Worm (Caenorhabditis elegans): ENCODE measurements around the gene ubc-17.

DNA sequence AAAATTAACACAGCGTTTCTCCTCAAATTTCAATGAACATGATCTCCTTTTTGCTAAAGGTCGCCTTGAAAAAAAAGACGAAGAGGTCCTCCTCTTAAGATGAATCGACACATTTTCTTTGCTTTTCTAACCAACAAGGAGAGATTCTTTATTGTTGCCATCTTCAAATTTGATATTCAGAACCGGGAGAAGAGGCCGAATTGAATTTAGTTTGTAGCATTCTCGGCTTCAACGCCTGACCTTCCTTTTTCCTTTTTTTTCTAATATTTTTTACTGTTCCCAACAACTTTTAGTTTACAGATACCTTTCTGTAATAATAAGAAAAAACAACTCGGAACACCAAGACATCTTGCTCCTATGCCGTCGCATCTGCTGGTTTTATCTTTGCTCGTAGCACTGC, 30.7 kb upstream of the ubc-17 start, which contains the start of gene cah-5:
- no peak for TF ChIP-seq hnd-1 (tag; optimal IDR thresholded peaks at IDR 0.05)
- no peak for TF ChIP-seq ama-1 (optimal IDR thresholded peaks at IDR 0.05)
- no peak for TF ChIP-seq ceh-13 (GFP tag; optimal IDR thresholded peaks at IDR 0.05)
- no peak for TF ChIP-seq tra-4 (tag; optimal IDR thresholded peaks at IDR 0.05)
- TF ChIP-seq tbx-37 (GFP tag; conservative IDR thresholded peaks at IDR 0.05): no peak
- no peak for TF ChIP-seq pes-1 (GFP tag; IDR thresholded peaks at IDR 0.05)
- TF ChIP-seq sea-1 (GFP tag; conservative IDR thresholded peaks at IDR 0.05): no peak
- no peak for TF ChIP-seq B0310.2 (tag; optimal IDR thresholded peaks at IDR 0.05)
- TF ChIP-seq tbx-11 (GFP tag; IDR thresholded peaks at IDR 0.05): no peak
- no peak for TF ChIP-seq flt-1 (GFP tag; IDR thresholded peaks at IDR 0.05)
- no peak for TF ChIP-seq ceh-36 (tag; optimal IDR thresholded peaks at IDR 0.05)
- no peak for TF ChIP-seq ets-7 (tag; optimal IDR thresholded peaks at IDR 0.05)

All from whole organism, early embryonic.